Fruit fly (Drosophila melanogaster) whole organism, embryonic: ENCODE measurements around the gene hiro.

Experiments
- ATbp ChIP-seq: fragments of 200-800 bp; sonication (Bioruptor generic); optimal IDR thresholded peaks from 2 replicates; lab custom pipeline; 2017; ENCODE audit warnings: missing biosample characterization, mild to moderate bottlenecking, missing genetic modification characterization, missing genetic modification reagents
- Atf6 ChIP-seq: fragments of 200-800 bp; sonication (Bioruptor generic); IDR thresholded peaks from 2 replicates; pipeline ENCODE4 v1.3.6; 2022; ENCODE audit warnings: missing biosample characterization, missing genetic modification characterization
- B-H1 ChIP-seq: fragments of 200-800 bp; sonication (Bioruptor generic); IDR thresholded peaks from 3 replicates; pipeline ENCODE4 v1.3.6; 2022; ENCODE audit warnings: missing biosample characterization, missing genetic modification characterization
- C15 ChIP-seq: fragments of 200-800 bp; sonication (Bioruptor generic); IDR thresholded peaks from 3 replicates; pipeline ENCODE4 v1.3.6; 2022; ENCODE audit warnings: missing biosample characterization, missing genetic modification characterization
- CG11398 ChIP-seq: fragments of 200-800 bp; sonication (Bioruptor generic); optimal IDR thresholded peaks from 2 replicates; lab custom pipeline; 2016; ENCODE audit warnings: missing biosample characterization, missing genetic modification characterization
- CG14710 ChIP-seq: fragments of 200-800 bp; sonication (Bioruptor generic); optimal IDR thresholded peaks from 3 replicates; lab custom pipeline; 2019; ENCODE audit warnings: missing biosample characterization, mild to moderate bottlenecking, missing genetic modification characterization, moderate library complexity
- CG15601 ChIP-seq: fragments of 200-800 bp; sonication (Bioruptor generic); optimal IDR thresholded peaks from 3 replicates; lab custom pipeline; 2019; ENCODE audit warnings: missing biosample characterization, mild to moderate bottlenecking, missing genetic modification characterization, moderate library complexity
- CG1792 ChIP-seq: fragments of 200-800 bp; sonication (Bioruptor generic); optimal IDR thresholded peaks from 2 replicates; lab custom pipeline; 2016; ENCODE audit warnings: missing biosample characterization, missing genetic modification characterization
- CG2199 ChIP-seq: fragments of 200-800 bp; sonication (Bioruptor generic); IDR thresholded peaks from 3 replicates; pipeline ENCODE4 v1.3.6; 2022; ENCODE audit warnings: missing biosample characterization, missing genetic modification characterization
- CG31224 ChIP-seq: fragments of 200-800 bp; sonication (Bioruptor generic); IDR thresholded peaks from 2 replicates; pipeline ENCODE4 v1.3.6; 2022; ENCODE audit warnings: missing biosample characterization, missing genetic modification characterization
- CG31388 ChIP-seq: fragments of 200-800 bp; sonication (Bioruptor generic); optimal IDR thresholded peaks from 2 replicates; lab custom pipeline; 2016; ENCODE audit warnings: missing biosample characterization, missing genetic modification characterization
- CG32772 ChIP-seq: fragments of 200-800 bp; sonication (Bioruptor generic); IDR thresholded peaks from 2 replicates; pipeline ENCODE4 v1.3.6; 2022; ENCODE audit warnings: missing biosample characterization, missing genetic modification characterization
- CG3726 ChIP-seq: fragments of 200-800 bp; sonication (Bioruptor generic); IDR thresholded peaks from 3 replicates; pipeline ENCODE4, ENCODE4 v1.3.6; 2022; ENCODE audit warnings: missing biosample characterization, missing genetic modification characterization
- CG4282 ChIP-seq: fragments of 200-800 bp; sonication (Bioruptor generic); optimal IDR thresholded peaks from 2 replicates; lab custom pipeline; 2016; ENCODE audit warnings: missing biosample characterization, missing genetic modification characterization
- CG4854 ChIP-seq: fragments of 200-800 bp; sonication (Bioruptor generic); optimal IDR thresholded peaks from 2 replicates; lab custom pipeline; 2016; ENCODE audit warnings: missing biosample characterization, missing genetic modification characterization, inconsistent platforms
- CG6254 ChIP-seq: fragments of 200-800 bp; sonication (Bioruptor generic); optimal IDR thresholded peaks from 3 replicates; lab custom pipeline; 2017; ENCODE audit warnings: mild to moderate bottlenecking, missing biosample characterization, missing genetic modification reagents, missing genetic modification characterization
- CG6854 ChIP-seq: fragments of 200-800 bp; sonication (Bioruptor generic); optimal IDR thresholded peaks from 3 replicates; lab custom pipeline; 2017; ENCODE audit warnings: missing biosample characterization, mild to moderate bottlenecking, missing genetic modification characterization
- CG7745 ChIP-seq: fragments of 200-800 bp; sonication (Bioruptor generic); optimal IDR thresholded peaks from 2 replicates; lab custom pipeline; 2018; ENCODE audit warnings: missing biosample characterization, mild to moderate bottlenecking, missing genetic modification characterization, moderate library complexity
- CG7928 ChIP-seq: fragments of 200-800 bp; sonication (Bioruptor generic); optimal IDR thresholded peaks from 2 replicates; lab custom pipeline; 2017; ENCODE audit warnings: missing biosample characterization, mild to moderate bottlenecking, missing genetic modification characterization
- CG8944 ChIP-seq: fragments of 200-800 bp; sonication (Bioruptor generic); optimal IDR thresholded peaks from 3 replicates; lab custom pipeline; 2016; ENCODE audit warnings: missing biosample characterization, missing genetic modification characterization
- CTCF ChIP-seq: fragments of 200-800 bp; sonication (Bioruptor generic); optimal IDR thresholded peaks from 2 replicates; lab custom pipeline; 2017; ENCODE audit warnings: missing biosample characterization, mild to moderate bottlenecking, missing genetic modification characterization, moderate library complexity
- D19B ChIP-seq: fragments of 200-800 bp; sonication (Bioruptor generic); optimal IDR thresholded peaks from 2 replicates; lab custom pipeline; 2017; ENCODE audit warnings: missing biosample characterization, mild to moderate bottlenecking, missing genetic modification characterization
- Dbx ChIP-seq: fragments of 200-800 bp; sonication (Bioruptor generic); IDR thresholded peaks from 3 replicates; pipeline ENCODE4 v1.3.6; 2022; ENCODE audit warnings: missing biosample characterization, missing genetic modification characterization
- Dek ChIP-seq: fragments of 200-800 bp; sonication (Bioruptor generic); optimal IDR thresholded peaks from 3 replicates; lab custom pipeline; 2019; ENCODE audit warnings: missing biosample characterization, mild to moderate bottlenecking, missing genetic modification characterization, moderate library complexity
- Dip2 ChIP-seq: fragments of 200-800 bp; sonication (Bioruptor generic); IDR thresholded peaks from 2 replicates; pipeline ENCODE4 v1.3.6; 2022; ENCODE audit warnings: missing biosample characterization, missing genetic modification characterization
- Myb ChIP-seq: fragments of 200-800 bp; sonication (Bioruptor generic); optimal IDR thresholded peaks from 2 replicates; lab custom pipeline; 2016; ENCODE audit warnings: missing biosample characterization, missing genetic modification characterization
- Scr ChIP-seq: fragments of 200-800 bp; sonication (Bioruptor generic); IDR thresholded peaks from 2 replicates; pipeline ENCODE4 v1.3.6; 2022; ENCODE audit warnings: missing biosample characterization, missing genetic modification characterization; ENCODE audit not compliant: partially characterized antibody
- Sin3A ChIP-seq: fragments of >200 bp; optimal IDR thresholded peaks from 2 replicates; lab custom pipeline; 2018
- Sox102F ChIP-seq: fragments of 200-800 bp; sonication (Bioruptor generic); optimal IDR thresholded peaks from 2 replicates; lab custom pipeline; 2018; ENCODE audit warnings: missing biosample characterization, mild to moderate bottlenecking, missing genetic modification characterization, moderate library complexity
- Sry-δ ChIP-seq: fragments of 200-800 bp; sonication (Bioruptor generic); optimal IDR thresholded peaks from 2 replicates; lab custom pipeline; 2016; ENCODE audit warnings: missing biosample characterization, missing genetic modification characterization
- az2 ChIP-seq: fragments of 200-800 bp; sonication (Bioruptor generic); optimal IDR thresholded peaks from 3 replicates; lab custom pipeline; 2016; ENCODE audit warnings: missing biosample characterization, missing genetic modification characterization
- bbx ChIP-seq: fragments of 200-800 bp; sonication (Bioruptor generic); IDR thresholded peaks from 2 replicates; pipeline ENCODE4 v1.3.6; 2022; ENCODE audit warnings: missing biosample characterization, missing genetic modification characterization; ENCODE audit not compliant: partially characterized antibody
- cad ChIP-seq: fragments of >200 bp; optimal IDR thresholded peaks from 2 replicates; lab custom pipeline; 2017; ENCODE audit warnings: missing biosample characterization, missing genetic modification characterization
- chif ChIP-seq, 2 experiments: fragments of 200-800 bp; sonication (Bioruptor generic); optimal IDR thresholded peaks; 3 replicates each; lab custom pipeline; 2016; ENCODE audit warnings: missing biosample characterization in 2 of 2, missing genetic modification characterization in 2 of 2
- chn ChIP-seq: fragments of 200-800 bp; sonication (Bioruptor generic); optimal IDR thresholded peaks from 2 replicates; lab custom pipeline; 2016; ENCODE audit warnings: missing biosample characterization, missing genetic modification characterization
- dysf ChIP-seq: fragments of 200-800 bp; sonication (Bioruptor generic); IDR thresholded peaks from 3 replicates; pipeline ENCODE4 v1.3.6; 2022; ENCODE audit warnings: missing biosample characterization, missing genetic modification characterization
- fd102C ChIP-seq: fragments of 200-800 bp; sonication (Bioruptor generic); optimal IDR thresholded peaks from 2 replicates; lab custom pipeline; 2018; ENCODE audit warnings: missing biosample characterization, mild to moderate bottlenecking, missing genetic modification characterization, moderate library complexity
- gem ChIP-seq: fragments of 200-800 bp; sonication (Bioruptor generic); optimal IDR thresholded peaks from 2 replicates; lab custom pipeline; 2019; ENCODE audit warnings: missing biosample characterization, mild to moderate bottlenecking, missing genetic modification characterization, moderate library complexity
- grau ChIP-seq: fragments of 200-800 bp; optimal IDR thresholded peaks from 3 replicates; lab custom pipeline; 2019; ENCODE audit warnings: missing biosample characterization, mild to moderate bottlenecking, missing genetic modification characterization, moderate library complexity
- ind ChIP-seq: fragments of 200-800 bp; sonication (Bioruptor generic); optimal IDR thresholded peaks from 3 replicates; lab custom pipeline; 2016; ENCODE audit warnings: missing biosample characterization, missing genetic modification characterization
- insv ChIP-seq, 2 experiments: fragments of 200-800 bp; sonication (Bioruptor generic); optimal IDR thresholded peaks; 3 replicates each; lab custom pipeline; 2016 to 2018; ENCODE audit warnings: missing biosample characterization in 2 of 2, missing genetic modification characterization in 2 of 2
- knrl ChIP-seq: fragments of 200-800 bp; sonication (Bioruptor generic); IDR thresholded peaks from 3 replicates; pipeline ENCODE4 v1.3.6; 2022; ENCODE audit warnings: missing biosample characterization, missing genetic modification characterization; ENCODE audit not compliant: partially characterized antibody
- lab ChIP-seq: fragments of 200-800 bp; sonication (Bioruptor generic); optimal IDR thresholded peaks from 3 replicates; lab custom pipeline; 2017; ENCODE audit warnings: missing biosample characterization, missing genetic modification characterization, mild to moderate bottlenecking, moderate library complexity, missing genetic modification reagents
- mam ChIP-seq: fragments of 200-800 bp; sonication (Bioruptor generic); optimal IDR thresholded peaks from 3 replicates; lab custom pipeline; 2016; ENCODE audit warnings: missing biosample characterization, missing genetic modification characterization
- pnt ChIP-seq: fragments of 200-800 bp; sonication (Bioruptor generic); optimal IDR thresholded peaks from 3 replicates; lab custom pipeline; 2016; ENCODE audit warnings: missing biosample characterization, missing genetic modification characterization
- pros ChIP-seq: fragments of 200-800 bp; sonication (Bioruptor generic); optimal IDR thresholded peaks from 3 replicates; lab custom pipeline; 2019; ENCODE audit warnings: missing biosample characterization, mild to moderate bottlenecking, missing genetic modification characterization, moderate library complexity
- repo ChIP-seq: fragments of 200-800 bp; sonication (Bioruptor generic); optimal IDR thresholded peaks from 2 replicates; lab custom pipeline; 2016; ENCODE audit warnings: missing biosample characterization, missing genetic modification characterization
- salm ChIP-seq: fragments of 200-800 bp; sonication (Bioruptor generic); optimal IDR thresholded peaks from 2 replicates; lab custom pipeline; 2018; ENCODE audit warnings: missing biosample characterization, mild to moderate bottlenecking, missing genetic modification characterization
- schlank ChIP-seq: fragments of 200-800 bp; sonication (Bioruptor generic); optimal IDR thresholded peaks from 2 replicates; lab custom pipeline; 2018; ENCODE audit warnings: missing biosample characterization, mild to moderate bottlenecking, missing genetic modification characterization
- tio ChIP-seq: fragments of 200-800 bp; sonication (Bioruptor generic); optimal IDR thresholded peaks from 2 replicates; lab custom pipeline; 2017; ENCODE audit warnings: missing biosample characterization, missing genetic modification characterization, inconsistent platforms
- yki ChIP-seq: fragments of >200 bp; optimal IDR thresholded peaks from 3 replicates; lab custom pipeline; 2018

The hiro gene

DNA sequence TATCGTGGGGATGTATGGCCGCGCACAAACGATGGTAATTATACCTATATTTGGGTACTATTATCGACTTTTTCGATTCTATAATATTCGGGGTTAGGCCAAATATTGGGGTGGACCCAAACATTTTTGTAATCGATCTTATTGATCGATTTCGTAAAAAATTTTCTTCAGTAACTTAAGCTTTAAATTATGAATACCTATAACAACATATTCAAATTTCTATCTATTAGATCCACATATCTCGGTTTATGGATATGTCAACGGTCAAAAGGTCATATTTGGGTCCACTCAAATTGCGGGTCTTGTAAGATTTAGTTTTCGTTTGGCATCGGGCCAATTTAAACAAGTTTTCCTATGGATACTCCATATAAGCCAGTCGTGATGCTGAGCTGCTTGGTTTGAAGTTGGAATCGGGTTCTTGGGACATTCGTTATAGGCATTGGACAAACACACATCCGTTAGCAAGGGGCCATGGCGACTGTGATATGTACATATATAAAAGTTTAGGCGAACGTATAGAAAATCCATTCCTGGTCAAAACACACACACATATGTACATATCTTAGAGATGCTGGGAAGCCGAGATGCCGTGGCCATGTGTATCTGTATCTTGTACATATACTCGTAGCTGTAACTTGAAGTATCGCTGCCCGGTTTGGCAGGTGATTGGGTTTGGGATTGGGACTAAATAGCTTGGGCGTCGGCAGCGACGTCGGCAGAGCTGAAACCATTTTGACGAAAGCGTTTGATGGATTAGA, 12.6 kb upstream of the hiro start (continued):
- TF ChIP-seq salm (tag; lab: Kevin White, UChicago) (peak; percentile 41), CG31388 (no peak), CG4282 (GFP tag; lab: Kevin White, UChicago) (peak; percentile 1), Atf6 (GFP tag; lab: Robert Waterston, UW) (peak; percentile 57; the same call in 1 of the 2 replicates), tio (GFP tag; lab: Kevin White, UChicago) (no peak), cad (no peak), ATbp (GFP tag; lab: Kevin White, UChicago) (peak; percentile 65), grau (peak; percentile 73), CTCF (peak; percentile 11), B-H1 (no peak; the same call in 2 of the 3 replicates), schlank (tag; lab: Kevin White, UChicago) (no peak), Sox102F (GFP tag; lab: Kevin White, UChicago) (peak; percentile 67), CG1792 (GFP tag; lab: Kevin White, UChicago) (no peak), ind (peak; percentile 21), Scr (GFP tag; lab: Robert Waterston, UW) (no peak), dysf (GFP tag; lab: Robert Waterston, UW) (peak; percentile 67), D19B (GFP tag; lab: Kevin White, UChicago) (peak; percentile 49), CG11398 (no peak), az2 (peak; percentile 42), Sin3A (lab: Kevin White, UChicago) (no peak), C15 (GFP tag; lab: Robert Waterston, UW) (no peak), CG2199 (GFP tag; lab: Robert Waterston, UW) (no peak), CG31224 (no peak), CG14710 (tag; lab: Kevin White, UChicago) (peak; percentile 56), Dip2 (GFP tag; lab: Robert Waterston, UW) (no peak), CG3726 (GFP tag; lab: Robert Waterston, UW) (no peak), gem (tag; lab: Kevin White, UChicago) (peak; percentile 84), insv (GFP tag; optimal IDR thresholded peaks at IDR 0.05; lab: Kevin White, UChicago) (no peak), CG7745 (no peak), Dek (tag; lab: Kevin White, UChicago) (peak; percentile 21), CG7928 (GFP tag; lab: Kevin White, UChicago) (peak; percentile 24), lab (GFP tag; lab: Kevin White, UChicago) (peak; percentile 80), CG8944 (GFP tag; lab: Kevin White, UChicago) (no peak), fd102C (no peak), chn (GFP tag; lab: Kevin White, UChicago) (no peak), CG32772 (no peak), CG6254 (GFP tag; lab: Kevin White, UChicago) (peak; percentile 60), pnt (no peak), pros (GFP tag; lab: Kevin White, UChicago) (no peak), Dbx (GFP tag; lab: Robert Waterston, UW) (no peak), Sry-δ (GFP tag; lab: Kevin White, UChicago) (no peak), yki (lab: Kevin White, UChicago) (no peak), knrl (GFP tag; lab: Robert Waterston, UW) (no peak), repo (GFP tag; lab: Kevin White, UChicago) (peak; percentile 9), CG4854 (GFP tag; lab: Kevin White, UChicago) (peak; percentile 7), CG15601 (tag; lab: Kevin White, UChicago) (peak; percentile 41), bbx (no peak), CG6854 (GFP tag; lab: Kevin White, UChicago) (peak; percentile 71), Myb (GFP tag; lab: Kevin White, UChicago) (no peak), mam (GFP tag; lab: Kevin White, UChicago) (no peak), chif (GFP tag; optimal IDR thresholded peaks at IDR 0.05; lab: Kevin White, UChicago) (peak; percentile 23 to 48)
